Fruit fly (Drosophila melanogaster) Kc167 (cell line): ENCODE data around the gene CG5421.

Source experiments
- psq ChIP-seq: fragments of >200 bp; optimal IDR thresholded peaks from 2 replicates; lab custom pipeline; 2017; ENCODE audit warnings: missing external identifiers
- ttk ChIP-seq: sonication (Bioruptor generic); optimal IDR thresholded peaks from 2 replicates; lab custom pipeline; 2017; ENCODE audit warnings: missing external identifiers

- TF ChIP-seq ttk (lab: Kevin White, UChicago) (no peak), psq (lab: Kevin White, UChicago) (no peak)
Measured at dm6 chr2L:12430792-12431191, 17.1 kb downstream of the CG5421 start, which contains the start of gene CG5435.
